Fruit fly (Drosophila melanogaster): ENCODE data around the gene Cdk12.

The Cdk12 gene

dm6 chr3L:21536857-21537256, 20.8 kb downstream of the Cdk12 start, which contains the start of gene Rpn10 (continued):
- TF ChIP-seq nom (GFP tag; optimal IDR thresholded peaks at IDR 0.05), result peak; percentile 8
- TF ChIP-seq CG4854 (GFP tag; optimal IDR thresholded peaks at IDR 0.05), result peak; percentile 10
- TF ChIP-seq CG2712 (tag; optimal IDR thresholded peaks at IDR 0.05), result peak; percentile 53
- peak; percentile 94 for TF ChIP-seq tna (GFP tag; IDR thresholded peaks at IDR 0.05; ENCODE audit: partially characterized antibody)
- TF ChIP-seq Rfx (GFP tag; IDR thresholded peaks at IDR 0.05), result peak; percentile 65; the same call in 1 of the 2 replicates
- TF ChIP-seq stwl (tag; optimal IDR thresholded peaks at IDR 0.05), result peak; percentile 89
- TF ChIP-seq fru (optimal IDR thresholded peaks at IDR 0.05), result no peak
- no peak for TF ChIP-seq run (tag; optimal IDR thresholded peaks at IDR 0.05)
- peak; percentile 8 to 86 for TF ChIP-seq Pdp1 (GFP tag; optimal IDR thresholded peaks at IDR 0.05)
- TF ChIP-seq MTF-1 (GFP tag; optimal IDR thresholded peaks at IDR 0.05; ENCODE audit: borderline replicate concordance), result no peak
- TF ChIP-seq CG16813 (GFP tag; IDR thresholded peaks at IDR 0.05; ENCODE audit: partially characterized antibody), result peak; percentile 99
- peak; percentile 18 for TF ChIP-seq NC2β (GFP tag; optimal IDR thresholded peaks at IDR 0.05)
- TF ChIP-seq ind (GFP tag; optimal IDR thresholded peaks at IDR 0.05), result peak; percentile 4
- peak in 1 of 3 experiments; percentile 12 for TF ChIP-seq Stat92E (GFP tag; optimal IDR thresholded peaks at IDR 0.05)
- TF ChIP-seq MESR4 (GFP tag; optimal IDR thresholded peaks at IDR 0.05), result peak; percentile 76
- TF ChIP-seq maf-S (GFP tag; optimal IDR thresholded peaks at IDR 0.05), result peak; percentile 17
- TF ChIP-seq mld (GFP tag; IDR thresholded peaks at IDR 0.05; ENCODE audit: partially characterized antibody), result peak; percentile 93
- TF ChIP-seq amos (GFP tag; IDR thresholded peaks at IDR 0.05; ENCODE audit: partially characterized antibody), result peak; percentile 99
- no peak for TF ChIP-seq Eip74EF (GFP tag; optimal IDR thresholded peaks at IDR 0.05)
- peak; percentile 28 for TF ChIP-seq repo (GFP tag; optimal IDR thresholded peaks at IDR 0.05)
- no peak for TF ChIP-seq ftz-f1 (GFP tag; optimal IDR thresholded peaks at IDR 0.05)
- TF ChIP-seq CTCF (GFP tag; optimal IDR thresholded peaks at IDR 0.05), result peak; percentile 73
- peak; percentile 1 for TF ChIP-seq CG4424 (GFP tag; optimal IDR thresholded peaks at IDR 0.05)
- TF ChIP-seq pum (GFP tag; optimal IDR thresholded peaks at IDR 0.05), result peak; percentile 26
- no peak for TF ChIP-seq org-1 (GFP tag; optimal IDR thresholded peaks at IDR 0.05)
- peak; percentile 54 for TF ChIP-seq CG2116 (GFP tag; optimal IDR thresholded peaks at IDR 0.05)
- TF ChIP-seq CG7786 (GFP tag; optimal IDR thresholded peaks at IDR 0.05), result no peak
- TF ChIP-seq Side (GFP tag; optimal IDR thresholded peaks at IDR 0.05), result peak; percentile 20
- peak; percentile 61; the same call in 1 of the 3 replicates for TF ChIP-seq CG34422 (GFP tag; IDR thresholded peaks at IDR 0.05)
- peak; percentile 83 for TF ChIP-seq CG12659 (GFP tag; optimal IDR thresholded peaks at IDR 0.05)
- TF ChIP-seq sob (GFP tag; IDR thresholded peaks at IDR 0.05), result peak; percentile 65; the same call in 1 of the 2 replicates
- no peak for TF ChIP-seq slbo (GFP tag; IDR thresholded peaks at IDR 0.05)
- TF ChIP-seq lmd (GFP tag; IDR thresholded peaks at IDR 0.05), result no peak
- TF ChIP-seq shn (GFP tag; optimal IDR thresholded peaks at IDR 0.05), result no peak
- TF ChIP-seq sug (tag; optimal IDR thresholded peaks at IDR 0.05), result peak; percentile 57
- peak; percentile 98 for TF ChIP-seq CG34224 (GFP tag; IDR thresholded peaks at IDR 0.05; ENCODE audit: partially characterized antibody)
- TF ChIP-seq zen2 (GFP tag; IDR thresholded peaks at IDR 0.05; ENCODE audit: partially characterized antibody), result peak; percentile 96
- peak; percentile 94 for TF ChIP-seq chinmo (GFP tag; IDR thresholded peaks at IDR 0.05; ENCODE audit: partially characterized antibody)
- peak; percentile 90 for TF ChIP-seq Ets65A (GFP tag)
- TF ChIP-seq HmgD (GFP tag; optimal IDR thresholded peaks at IDR 0.05), result peak; percentile 46
- peak; percentile 58 for TF ChIP-seq CG17829 (tag; optimal IDR thresholded peaks at IDR 0.05)
- no peak for TF ChIP-seq Hand (GFP tag; optimal IDR thresholded peaks at IDR 0.05)
- TF ChIP-seq HmgZ (tag; optimal IDR thresholded peaks at IDR 0.05), result peak; percentile 88
- peak; percentile 58 for TF ChIP-seq Xbp1 (GFP tag; optimal IDR thresholded peaks at IDR 0.05)
- peak; percentile 42 for TF ChIP-seq CG12155 (GFP tag; optimal IDR thresholded peaks at IDR 0.05)
- TF ChIP-seq HLH4C (GFP tag; IDR thresholded peaks at IDR 0.05; ENCODE audit: partially characterized antibody), result peak; percentile 95
- TF ChIP-seq Chrac-16 (GFP tag; optimal IDR thresholded peaks at IDR 0.05), result peak; percentile 49
- TF ChIP-seq YL-1 (GFP tag; optimal IDR thresholded peaks at IDR 0.05), result peak; percentile 71
- no peak for TF ChIP-seq CG33557 (GFP tag; optimal IDR thresholded peaks at IDR 0.05)
- peak; percentile 17 for TF ChIP-seq NC2α (GFP tag; optimal IDR thresholded peaks at IDR 0.05)

Measured in whole organism, embryonic.